Fruit fly (Drosophila melanogaster): ENCODE data around the gene CG44325.

Gene CG44325

DNA sequence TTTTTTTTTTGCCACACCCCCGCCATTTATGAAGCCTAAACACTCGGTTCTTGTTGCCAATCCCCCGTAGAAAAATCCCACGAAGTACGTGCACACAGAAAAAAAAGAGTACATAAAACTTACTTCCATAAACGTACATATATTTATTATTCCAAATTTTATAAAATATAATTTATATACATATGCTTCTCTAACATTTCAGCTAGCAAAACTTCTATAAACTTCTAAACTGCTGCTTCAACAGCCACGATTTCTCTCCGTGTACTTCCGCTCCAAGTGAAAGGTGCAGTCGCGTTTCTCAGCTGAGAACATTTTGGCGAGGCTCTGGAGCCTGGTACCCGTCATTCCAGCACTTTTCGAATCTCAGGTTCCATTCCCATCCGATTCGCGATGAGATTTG is 15.6 kb downstream of the CG44325 start (continued):
- TF ChIP-seq da (GFP tag; optimal IDR thresholded peaks at IDR 0.05) (no peak), CG11696 (GFP tag; IDR thresholded peaks at IDR 0.05) (no peak), hb (GFP tag; IDR thresholded peaks at IDR 0.05; ENCODE audit: partially characterized antibody) (no peak), CG18476 (GFP tag; optimal IDR thresholded peaks at IDR 0.05) (no peak), zfh2 (GFP tag; optimal IDR thresholded peaks at IDR 0.05) (no peak), CTCF (GFP tag; optimal IDR thresholded peaks at IDR 0.05) (no peak), CG34376 (GFP tag; optimal IDR thresholded peaks at IDR 0.05) (no peak), vfl (GFP tag; optimal IDR thresholded peaks at IDR 0.05) (no peak), CG11723 (GFP tag; optimal IDR thresholded peaks at IDR 0.05) (no peak), Hsf (GFP tag; optimal IDR thresholded peaks at IDR 0.05) (no peak), ro (GFP tag; IDR thresholded peaks at IDR 0.05) (no peak), CG33213 (GFP tag; optimal IDR thresholded peaks at IDR 0.05) (no peak), dati (GFP tag; IDR thresholded peaks at IDR 0.05) (no peak), CG1529 (GFP tag; optimal IDR thresholded peaks at IDR 0.05) (no peak), sob (GFP tag; IDR thresholded peaks at IDR 0.05) (peak; percentile 53), Awh (GFP tag; IDR thresholded peaks at IDR 0.05) (no peak), pan (optimal IDR thresholded peaks at IDR 0.05) (no peak), pan (GFP tag; optimal IDR thresholded peaks at IDR 0.05 in 1 of 2, IDR thresholded peaks at IDR 0.05 in 1 of 2) (peak in 1 of 2 experiments; percentile 31), Atf3 (GFP tag; optimal IDR thresholded peaks at IDR 0.05) (no peak), CG10431 (GFP tag; optimal IDR thresholded peaks at IDR 0.05) (no peak), gem (tag; optimal IDR thresholded peaks at IDR 0.05) (peak; percentile 53), odd (GFP tag; optimal IDR thresholded peaks at IDR 0.05) (no peak), Dbx (GFP tag; IDR thresholded peaks at IDR 0.05) (no peak), CG9932 (GFP tag; IDR thresholded peaks at IDR 0.05) (peak; percentile 24; the same call in 1 of the 2 replicates), Asciz (GFP tag; optimal IDR thresholded peaks at IDR 0.05) (no peak), fd102C (GFP tag; optimal IDR thresholded peaks at IDR 0.05) (no peak), ssp (GFP tag; IDR thresholded peaks at IDR 0.05) (0 out of 2 replicates have a peak, but pooled peaks have one; percentile 28), salm (tag; optimal IDR thresholded peaks at IDR 0.05) (no peak), luna (GFP tag; optimal IDR thresholded peaks at IDR 0.05) (no peak), CG7786 (GFP tag; optimal IDR thresholded peaks at IDR 0.05) (no peak), Atf6 (GFP tag; IDR thresholded peaks at IDR 0.05) (peak; percentile 53; the same call in 1 of the 2 replicates), cato (GFP tag; optimal IDR thresholded peaks at IDR 0.05; ENCODE audit: borderline replicate concordance) (no peak), E2f2 (GFP tag; IDR thresholded peaks at IDR 0.05) (no peak), BtbVII (GFP tag; optimal IDR thresholded peaks at IDR 0.05) (no peak), CG34422 (GFP tag; IDR thresholded peaks at IDR 0.05) (peak; percentile 41; the same call in 2 of the 3 replicates), Sox100B (GFP tag; optimal IDR thresholded peaks at IDR 0.05) (no peak), dimm (GFP tag; IDR thresholded peaks at IDR 0.05) (no peak), lmd (GFP tag; IDR thresholded peaks at IDR 0.05) (peak; percentile 53), Scr (GFP tag; IDR thresholded peaks at IDR 0.05; ENCODE audit: partially characterized antibody) (no peak), Ravus (GFP tag; IDR thresholded peaks at IDR 0.05) (no peak), CG6175 (GFP tag; IDR thresholded peaks at IDR 0.05) (no peak), Hand (GFP tag; optimal IDR thresholded peaks at IDR 0.05) (no peak), Sin3A (optimal IDR thresholded peaks at IDR 0.05) (no peak), pnt (GFP tag; optimal IDR thresholded peaks at IDR 0.05) (no peak), gsb (GFP tag; IDR thresholded peaks at IDR 0.05) (0 out of 2 replicates have a peak, but pooled peaks have one; percentile 5), Nf-YC (tag; optimal IDR thresholded peaks at IDR 0.05) (no peak), Vsx1 (GFP tag; optimal IDR thresholded peaks at IDR 0.05) (no peak), CG2199 (GFP tag; IDR thresholded peaks at IDR 0.05) (no peak), exex (tag; optimal IDR thresholded peaks at IDR 0.05) (no peak), HLHmδ (GFP tag; optimal IDR thresholded peaks at IDR 0.05) (no peak), maf-S (GFP tag; optimal IDR thresholded peaks at IDR 0.05) (no peak), aop (GFP tag; IDR thresholded peaks at IDR 0.05) (no peak), CG4854 (GFP tag; optimal IDR thresholded peaks at IDR 0.05) (no peak)

Data from whole organism, embryonic.